Worm (Caenorhabditis elegans) whole organism, L1 larva: ENCODE data around the gene rsks-1.

Experiments used
- ces-1 ChIP-seq: fragments of 150-350 bp; optimal IDR thresholded peaks from 2 replicates; lab custom pipeline; 2014; ENCODE audit warnings: missing biosample characterization, missing genetic modification reagents, missing genetic modification characterization
- elt-2 ChIP-seq: sonication (generic microtip); optimal IDR thresholded peaks from 2 replicates; lab custom pipeline; 2016; ENCODE audit warnings: missing genetic modification characterization, mild to moderate bottlenecking, inconsistent platforms, missing compliant biosample characterization, missing genetic modification reagents
- elt-3 ChIP-seq, 6 experiments: fragments of 150-350 bp in 1 of 6; sonication (generic microtip); optimal IDR thresholded peaks; 2 replicates each; lab custom pipeline; 2017 to 2018; ENCODE audit warnings: missing biosample characterization in 6 of 6, missing genetic modification characterization in 6 of 6, inconsistent platforms in 1 of 6
- lin-15B ChIP-seq: fragments of 150-350 bp; sonication (generic microtip); optimal IDR thresholded peaks from 3 replicates; lab custom pipeline; 2014; ENCODE audit warnings: missing biosample characterization, missing genetic modification characterization
- nhr-11 ChIP-seq: fragments of 150-350 bp; optimal IDR thresholded peaks from 2 replicates; lab custom pipeline; 2014; ENCODE audit warnings: missing biosample characterization, missing genetic modification characterization
- nhr-237 ChIP-seq: fragments of 150-350 bp; optimal IDR thresholded peaks from 2 replicates; lab custom pipeline; 2014; ENCODE audit warnings: missing biosample characterization, missing genetic modification characterization
- pqm-1 ChIP-seq: sonication (generic microtip); optimal IDR thresholded peaks from 3 replicates; lab custom pipeline; 2017; ENCODE audit warnings: missing biosample characterization, missing genetic modification characterization
- ztf-11 ChIP-seq, 2 experiments: sonication (generic microtip); optimal IDR thresholded peaks; 2 replicates each; lab custom pipeline; 2016 to 2017; ENCODE audit warnings: missing genetic modification characterization in 2 of 2, missing biosample characterization in 1 of 2, missing compliant biosample characterization in 1 of 2

- TF ChIP-seq ces-1 (GFP tag; lab: Kevin White, UChicago) = no peak
- no peak for TF ChIP-seq elt-3 (tag; optimal IDR thresholded peaks at IDR 0.05; lab: Kevin White, UChicago)
- no peak for TF ChIP-seq nhr-237
- TF ChIP-seq ztf-11 (tag; optimal IDR thresholded peaks at IDR 0.05; lab: Kevin White, UChicago) = no peak
- no peak for TF ChIP-seq elt-2 (tag; lab: Kevin White, UChicago)
- no peak for TF ChIP-seq lin-15B (tag; lab: Kevin White, UChicago)
- no peak for TF ChIP-seq pqm-1 (tag; lab: Kevin White, UChicago)
- TF ChIP-seq nhr-11 (tag; lab: Kevin White, UChicago) = no peak
These were observed 6.1 kb upstream of the rsks-1 start for ce11 chrIII:11238790-11239189.
